Worm (Caenorhabditis elegans) whole organism, early embryonic: Measurements from ENCODE around the gene C50E3.12.

Source experiments
- aly-1 ChIP-seq: sonication (generic microtip); optimal IDR thresholded peaks from 2 replicates; lab custom pipeline; 2016; ENCODE audit warnings: missing genetic modification characterization, missing compliant biosample characterization
- ama-1 ChIP-seq: fragments of 150-350 bp; optimal IDR thresholded peaks from 2 replicates; lab custom pipeline; 2014
- ets-7 ChIP-seq: sonication (generic microtip); optimal IDR thresholded peaks from 2 replicates; lab custom pipeline; 2016; ENCODE audit warnings: missing genotype, missing genetic modification characterization, missing compliant biosample characterization
- hmbx-1 ChIP-seq: sonication (generic microtip); optimal IDR thresholded peaks from 2 replicates; lab custom pipeline; 2016; ENCODE audit warnings: mild to moderate bottlenecking, missing genetic modification characterization, missing compliant biosample characterization
- hmg-4 ChIP-seq: fragments of 200-800 bp; sonication (Bioruptor generic); optimal IDR thresholded peaks from 2 replicates; lab custom pipeline; 2018; ENCODE audit warnings: mild to moderate bottlenecking, missing genetic modification characterization, missing compliant biosample characterization
- hnd-1 ChIP-seq: sonication (generic microtip); optimal IDR thresholded peaks from 2 replicates; lab custom pipeline; 2016; ENCODE audit warnings: missing genetic modification characterization, missing compliant biosample characterization

- TF ChIP-seq ama-1 (lab: Kevin White, UChicago) (no peak), hmbx-1 (tag; lab: Kevin White, UChicago) (no peak), aly-1 (tag; lab: Kevin White, UChicago) (no peak), hnd-1 (no peak), hmg-4 (GFP tag; lab: Kevin White, UChicago) (no peak), ets-7 (tag; lab: Kevin White, UChicago) (no peak)
Observed at ce11 chrV:7575563-7575962, 46.3 kb downstream of the C50E3.12 start, which contains the start of the genes snu-66 and ints-9.
